Fruit fly (Drosophila melanogaster) whole organism, embryonic: Measurements from ENCODE around the gene CG14194.

Experiments used
- Asciz ChIP-seq: fragments of 200-800 bp; sonication (Bioruptor generic); optimal IDR thresholded peaks from 2 replicates; lab custom pipeline; 2017; ENCODE audit warnings: missing biosample characterization, mild to moderate bottlenecking, missing genetic modification characterization, missing genetic modification reagents
- Atf3 ChIP-seq: fragments of 200-800 bp; sonication (Bioruptor generic); optimal IDR thresholded peaks from 3 replicates; lab custom pipeline; 2016; ENCODE audit warnings: missing biosample characterization, missing genetic modification characterization
- Blimp-1 ChIP-seq: fragments of 200-800 bp; sonication (Bioruptor generic); optimal IDR thresholded peaks from 3 replicates; lab custom pipeline; 2018; ENCODE audit warnings: missing biosample characterization, missing genetic modification characterization, mild to moderate bottlenecking, moderate library complexity, missing genetic modification reagents
- CG10543 ChIP-seq: fragments of 200-800 bp; sonication (Bioruptor generic); optimal IDR thresholded peaks from 3 replicates; lab custom pipeline; 2017; ENCODE audit warnings: missing biosample characterization, mild to moderate bottlenecking, missing genetic modification characterization, moderate library complexity
- CG10654 ChIP-seq: fragments of 200-800 bp; sonication (Bioruptor generic); optimal IDR thresholded peaks from 2 replicates; lab custom pipeline; 2016; ENCODE audit warnings: missing biosample characterization, missing genetic modification characterization
- CG10959 ChIP-seq: fragments of 200-800 bp; sonication (Bioruptor generic); IDR thresholded peaks from 2 replicates; pipeline ENCODE4 v1.3.6; 2022; ENCODE audit warnings: missing biosample characterization, missing genetic modification characterization
- CG11398 ChIP-seq: fragments of 200-800 bp; sonication (Bioruptor generic); optimal IDR thresholded peaks from 2 replicates; lab custom pipeline; 2016; ENCODE audit warnings: missing biosample characterization, missing genetic modification characterization
- CG11504 ChIP-seq: fragments of 200-800 bp; sonication (Bioruptor generic); optimal IDR thresholded peaks from 3 replicates; lab custom pipeline; 2019; ENCODE audit warnings: missing biosample characterization, mild to moderate bottlenecking, missing genetic modification characterization, moderate library complexity
- CG12769 ChIP-seq: fragments of 200-800 bp; sonication (Bioruptor generic); optimal IDR thresholded peaks from 2 replicates; lab custom pipeline; 2019; ENCODE audit warnings: missing biosample characterization, mild to moderate bottlenecking, missing genetic modification characterization, moderate library complexity
- CG13287 ChIP-seq: fragments of 200-800 bp; sonication (Bioruptor generic); IDR thresholded peaks from 2 replicates; pipeline ENCODE4 v1.3.6; 2022; ENCODE audit warnings: missing biosample characterization, missing genetic modification characterization; ENCODE audit not compliant: partially characterized antibody
- CG14014 ChIP-seq: fragments of 200-800 bp; sonication (Bioruptor generic); IDR thresholded peaks from 2 replicates; pipeline ENCODE4 v1.3.6; 2022; ENCODE audit warnings: missing biosample characterization, missing genetic modification characterization
- CG14965 ChIP-seq: fragments of 200-800 bp; sonication (Bioruptor generic); optimal IDR thresholded peaks from 2 replicates; lab custom pipeline; 2016; ENCODE audit warnings: missing biosample characterization, missing genetic modification characterization, borderline replicate concordance
- CG15011 ChIP-seq: fragments of 200-800 bp; sonication (Bioruptor generic); optimal IDR thresholded peaks from 3 replicates; lab custom pipeline; 2018; ENCODE audit warnings: missing biosample characterization, mild to moderate bottlenecking, missing genetic modification characterization
- CG1603 ChIP-seq: fragments of 200-800 bp; sonication (Bioruptor generic); optimal IDR thresholded peaks from 2 replicates; lab custom pipeline; 2019; ENCODE audit warnings: missing biosample characterization, mild to moderate bottlenecking, missing genetic modification characterization, moderate library complexity
- CG1647 ChIP-seq: fragments of 200-800 bp; sonication (Bioruptor generic); optimal IDR thresholded peaks from 3 replicates; lab custom pipeline; 2016; ENCODE audit warnings: missing biosample characterization, missing genetic modification characterization
- CG16863 ChIP-seq: fragments of 200-800 bp; sonication (Bioruptor generic); optimal IDR thresholded peaks from 3 replicates; lab custom pipeline; 2016; ENCODE audit warnings: missing biosample characterization, missing genetic modification characterization
- CG18764 ChIP-seq: fragments of 200-800 bp; sonication (Bioruptor generic); optimal IDR thresholded peaks from 3 replicates; lab custom pipeline; 2016; ENCODE audit warnings: missing biosample characterization, missing genetic modification characterization
- CG2199 ChIP-seq: fragments of 200-800 bp; sonication (Bioruptor generic); IDR thresholded peaks from 3 replicates; pipeline ENCODE4 v1.3.6; 2022; ENCODE audit warnings: missing biosample characterization, missing genetic modification characterization
- CG2202 ChIP-seq: fragments of 200-800 bp; sonication (Bioruptor generic); optimal IDR thresholded peaks from 2 replicates; lab custom pipeline; 2018; ENCODE audit warnings: missing biosample characterization, mild to moderate bottlenecking, missing genetic modification characterization
- CG2875 ChIP-seq: fragments of 200-800 bp; sonication (Bioruptor generic); optimal IDR thresholded peaks from 2 replicates; lab custom pipeline; 2017; ENCODE audit warnings: missing biosample characterization, mild to moderate bottlenecking, missing genetic modification characterization, missing genetic modification reagents
- CG3065 ChIP-seq: fragments of 200-800 bp; sonication (Bioruptor generic); optimal IDR thresholded peaks from 2 replicates; lab custom pipeline; 2016; ENCODE audit warnings: missing biosample characterization, missing genetic modification characterization
- CG4404 ChIP-seq: fragments of 200-800 bp; sonication (Bioruptor generic); IDR thresholded peaks from 2 replicates; pipeline ENCODE4 v1.3.6; 2022; ENCODE audit warnings: missing biosample characterization, missing genetic modification characterization
- CG4854 ChIP-seq: fragments of 200-800 bp; sonication (Bioruptor generic); optimal IDR thresholded peaks from 2 replicates; lab custom pipeline; 2016; ENCODE audit warnings: missing biosample characterization, missing genetic modification characterization, inconsistent platforms
- CG7839 ChIP-seq: fragments of 200-800 bp; sonication (Bioruptor generic); optimal IDR thresholded peaks from 3 replicates; lab custom pipeline; 2018; ENCODE audit warnings: missing biosample characterization, mild to moderate bottlenecking, missing genetic modification characterization, moderate library complexity
- CG7963 ChIP-seq: fragments of 200-800 bp; sonication (Bioruptor generic); IDR thresholded peaks from 3 replicates; pipeline ENCODE4 v1.3.6; 2022; ENCODE audit warnings: missing biosample characterization, missing genetic modification characterization; ENCODE audit not compliant: partially characterized antibody
- CG8765 ChIP-seq: fragments of 200-800 bp; sonication (Bioruptor generic); IDR thresholded peaks from 2 replicates; pipeline ENCODE4 v1.3.6; 2022; ENCODE audit warnings: missing biosample characterization, missing genetic modification characterization
- CG9797 ChIP-seq: fragments of 200-800 bp; sonication (Bioruptor generic); optimal IDR thresholded peaks from 3 replicates; lab custom pipeline; 2018; ENCODE audit warnings: missing biosample characterization, mild to moderate bottlenecking, missing genetic modification characterization
- Chrac-16 ChIP-seq: fragments of 200-800 bp; sonication (Bioruptor generic); optimal IDR thresholded peaks from 3 replicates; lab custom pipeline; 2016; ENCODE audit warnings: missing biosample characterization, missing genetic modification characterization
- Dip2 ChIP-seq: fragments of 200-800 bp; sonication (Bioruptor generic); IDR thresholded peaks from 2 replicates; pipeline ENCODE4 v1.3.6; 2022; ENCODE audit warnings: missing biosample characterization, missing genetic modification characterization
- MBD-R2 ChIP-seq: fragments of 200-800 bp; sonication (Bioruptor generic); IDR thresholded peaks from 2 replicates; pipeline ENCODE4 v1.3.6; 2022; ENCODE audit warnings: missing biosample characterization, missing genetic modification characterization
- Med ChIP-seq: fragments of 200-800 bp; sonication (Bioruptor generic); peaks from one replicate; lab custom pipeline; 2016; ENCODE audit warnings: missing biosample characterization, missing genetic modification characterization, mild to moderate bottlenecking, inconsistent platforms, moderate library complexity
- Oli ChIP-seq: fragments of 200-800 bp; sonication (Bioruptor generic); optimal IDR thresholded peaks from 2 replicates; lab custom pipeline; 2018; ENCODE audit warnings: missing biosample characterization, mild to moderate bottlenecking, missing genetic modification characterization, moderate library complexity
- Sox100B ChIP-seq: fragments of 200-800 bp; sonication (Bioruptor generic); optimal IDR thresholded peaks from 3 replicates; lab custom pipeline; 2018; ENCODE audit warnings: missing biosample characterization, mild to moderate bottlenecking, missing genetic modification characterization
- ato ChIP-seq: fragments of 200-800 bp; sonication (Bioruptor generic); IDR thresholded peaks from 2 replicates; pipeline ENCODE4 v1.3.6; 2022; ENCODE audit warnings: missing biosample characterization, missing genetic modification characterization; ENCODE audit not compliant: partially characterized antibody
- cad ChIP-seq: fragments of >200 bp; optimal IDR thresholded peaks from 2 replicates; lab custom pipeline; 2017; ENCODE audit warnings: missing biosample characterization, missing genetic modification characterization
- ci ChIP-seq: fragments of 200-800 bp; sonication (Bioruptor generic); IDR thresholded peaks from 3 replicates; pipeline ENCODE4 v1.3.6; 2022; ENCODE audit warnings: missing biosample characterization, missing genetic modification characterization
- emc ChIP-seq: fragments of 200-800 bp; sonication (Bioruptor generic); optimal IDR thresholded peaks from 2 replicates; lab custom pipeline; 2016; ENCODE audit warnings: missing biosample characterization, missing genetic modification characterization
- fru ChIP-seq: fragments of >200 bp; optimal IDR thresholded peaks from 2 replicates; lab custom pipeline; 2017
- lilli ChIP-seq: fragments of 200-800 bp; sonication (Bioruptor generic); optimal IDR thresholded peaks from 3 replicates; lab custom pipeline; 2016; ENCODE audit warnings: missing biosample characterization, missing genetic modification characterization
- pho ChIP-seq: fragments of 200-800 bp; sonication (Bioruptor generic); optimal IDR thresholded peaks from 2 replicates; lab custom pipeline; 2016; ENCODE audit warnings: missing biosample characterization, missing genetic modification characterization
- pros ChIP-seq: fragments of 200-800 bp; sonication (Bioruptor generic); optimal IDR thresholded peaks from 3 replicates; lab custom pipeline; 2019; ENCODE audit warnings: missing biosample characterization, mild to moderate bottlenecking, missing genetic modification characterization, moderate library complexity
- row ChIP-seq: fragments of 200-800 bp; sonication (Bioruptor generic); IDR thresholded peaks from 3 replicates; pipeline ENCODE4 v1.3.6; 2022; ENCODE audit warnings: missing biosample characterization, missing genetic modification characterization
- salm ChIP-seq: fragments of 200-800 bp; sonication (Bioruptor generic); optimal IDR thresholded peaks from 2 replicates; lab custom pipeline; 2018; ENCODE audit warnings: missing biosample characterization, mild to moderate bottlenecking, missing genetic modification characterization
- sd ChIP-seq: fragments of 200-800 bp; sonication (Bioruptor generic); optimal IDR thresholded peaks from 3 replicates; lab custom pipeline; 2018; ENCODE audit warnings: missing biosample characterization, mild to moderate bottlenecking, missing genetic modification characterization, moderate library complexity
- sens ChIP-seq: fragments of 200-800 bp; sonication (Bioruptor generic); peaks from one replicate; lab custom pipeline; 2016; ENCODE audit warnings: missing biosample characterization, missing genetic modification characterization
- seq ChIP-seq: fragments of 200-800 bp; sonication (Bioruptor generic); IDR thresholded peaks from 2 replicates; pipeline ENCODE4 v1.3.6; 2022; ENCODE audit warnings: missing biosample characterization, missing genetic modification characterization
- sr ChIP-seq: fragments of 200-800 bp; sonication (Bioruptor generic); IDR thresholded peaks from 3 replicates; pipeline ENCODE4 v1.3.6; 2022; ENCODE audit warnings: missing biosample characterization, missing genetic modification characterization
- ssp ChIP-seq: fragments of 200-800 bp; sonication (Bioruptor generic); IDR thresholded peaks from 2 replicates; pipeline ENCODE4 v1.3.6; 2022; ENCODE audit warnings: missing biosample characterization, missing genetic modification characterization
- unpg ChIP-seq: fragments of 200-800 bp; sonication (Bioruptor generic); optimal IDR thresholded peaks from 3 replicates; lab custom pipeline; 2018; ENCODE audit warnings: missing biosample characterization, mild to moderate bottlenecking, missing genetic modification characterization, moderate library complexity
- zfh1 ChIP-seq: fragments of 200-800 bp; sonication (Bioruptor generic); IDR thresholded peaks from 3 replicates; pipeline ENCODE4 v1.3.6; 2022; ENCODE audit warnings: missing biosample characterization, missing genetic modification characterization

Gene CG14194

DNA sequence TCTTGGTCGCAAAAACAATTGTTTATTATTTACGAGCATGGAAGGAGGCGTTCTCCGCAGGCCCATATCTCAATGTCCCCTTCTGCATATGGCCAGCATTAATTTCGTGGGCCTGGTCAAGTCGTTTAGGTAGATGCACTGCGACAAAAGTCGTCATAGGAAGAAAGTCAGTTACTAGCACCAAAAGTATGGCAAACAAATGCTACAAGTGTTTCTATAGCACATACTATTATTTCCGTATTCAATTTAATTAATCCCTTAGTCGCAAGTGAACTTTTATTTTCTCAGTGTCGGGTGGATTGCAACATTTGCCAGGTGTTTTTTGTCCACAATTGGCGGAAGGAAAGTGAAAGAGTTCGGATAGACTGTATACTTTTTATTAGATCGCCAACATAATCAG is 20.4 kb upstream of the CG14194 start (continued):
- TF ChIP-seq Med (GFP tag; lab: Kevin White, UChicago) (peak; percentile 73), row (GFP tag; lab: Robert Waterston, UW) (peak; percentile 40; the same call in 1 of the 3 replicates), sens (GFP tag; lab: Kevin White, UChicago) (peak; percentile 65), ci (GFP tag; lab: Robert Waterston, UW) (0 out of 3 replicates have a peak, but pooled peaks have one; percentile 14), CG16863 (GFP tag; lab: Kevin White, UChicago) (no peak), Asciz (GFP tag; lab: Kevin White, UChicago) (no peak), CG12769 (tag; lab: Kevin White, UChicago) (peak; percentile 3), CG4404 (GFP tag; lab: Robert Waterston, UW) (no peak), cad (GFP tag; lab: Kevin White, UChicago) (no peak), CG7839 (peak; percentile 11), seq (GFP tag; lab: Robert Waterston, UW) (peak; percentile 15; the same call in 1 of the 2 replicates)
- TF ChIP-seq, all 482 proteins: peak for 53

DNA sequence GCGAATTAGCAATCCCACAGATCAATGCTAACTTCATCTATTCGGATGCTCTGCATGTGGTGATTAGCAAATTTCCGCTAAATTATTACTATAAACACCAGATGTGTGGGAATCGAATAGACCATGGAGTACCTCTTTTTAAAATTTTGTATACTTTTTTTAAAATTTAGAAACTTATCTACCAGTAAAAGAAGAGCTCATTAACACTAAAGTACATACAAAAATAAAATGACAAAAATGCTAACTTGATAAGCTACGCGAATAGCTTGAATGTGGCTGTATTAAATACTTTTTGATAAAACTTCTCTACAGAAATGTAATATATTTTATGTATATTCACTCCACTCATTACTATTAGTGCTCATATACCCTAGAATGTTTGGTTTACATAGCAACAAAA is 19.3 kb upstream of the CG14194 start:
- TF ChIP-seq CG1603 (tag; lab: Kevin White, UChicago) (no peak), CG18764 (GFP tag; lab: Kevin White, UChicago) (no peak), CG14014 (GFP tag; lab: Robert Waterston, UW) (0 out of 2 replicates have a peak, but pooled peaks have one; percentile 17), CG2199 (GFP tag; lab: Robert Waterston, UW) (no peak), CG11504 (peak; percentile 25), zfh1 (no peak), Atf3 (GFP tag; lab: Kevin White, UChicago) (no peak), salm (tag; lab: Kevin White, UChicago) (no peak), Oli (tag; lab: Kevin White, UChicago) (no peak), CG8765 (GFP tag; lab: Robert Waterston, UW) (no peak), Chrac-16 (GFP tag; lab: Kevin White, UChicago) (no peak), CG3065 (GFP tag; lab: Kevin White, UChicago) (no peak), CG14965 (no peak), pros (GFP tag; lab: Kevin White, UChicago) (no peak), row (GFP tag; lab: Robert Waterston, UW) (peak; percentile 48), CG15011 (GFP tag; lab: Kevin White, UChicago) (no peak), Dip2 (no peak), CG4854 (no peak), CG10543 (GFP tag; lab: Kevin White, UChicago) (no peak), fru (no peak), MBD-R2 (GFP tag; lab: Robert Waterston, UW) (no peak), CG4404 (GFP tag; lab: Robert Waterston, UW) (no peak), CG2875 (GFP tag; lab: Kevin White, UChicago) (no peak), pho (GFP tag; lab: Kevin White, UChicago) (no peak), CG11398 (GFP tag; lab: Kevin White, UChicago) (no peak), sd (tag; lab: Kevin White, UChicago) (no peak), sr (GFP tag; lab: Robert Waterston, UW) (no peak), CG7963 (GFP tag; lab: Robert Waterston, UW) (no peak), Sox100B (GFP tag; lab: Kevin White, UChicago) (no peak), unpg (GFP tag; lab: Kevin White, UChicago) (peak; percentile 19), CG1647 (no peak), CG2202 (tag; lab: Kevin White, UChicago) (no peak), CG13287 (no peak), CG10654 (GFP tag; lab: Kevin White, UChicago) (no peak), CG9797 (GFP tag; lab: Kevin White, UChicago) (no peak), lilli (GFP tag; lab: Kevin White, UChicago) (peak; percentile 12), Blimp-1 (no peak), CG10959 (GFP tag; lab: Robert Waterston, UW) (no peak), emc (no peak), ssp (no peak), ato (GFP tag; lab: Robert Waterston, UW) (no peak)
